Worm (Caenorhabditis elegans) whole organism, L3 larva: ENCODE data around the gene T01C3.3.

Source experiments
- ama-1 ChIP-seq: fragments of 150-350 bp; optimal IDR thresholded peaks from 2 replicates; lab custom pipeline; 2018
- nhr-77 ChIP-seq: fragments of 150-350 bp; optimal IDR thresholded peaks from 2 replicates; lab custom pipeline; 2014; ENCODE audit warnings: missing biosample characterization, missing genetic modification characterization

- TF ChIP-seq nhr-77 (tag; lab: Kevin White, UChicago): no peak
- TF ChIP-seq ama-1 (lab: Kevin White, UChicago): no peak
Measured at ce11 chrV:14999485-15000023, 7.1 kb upstream of the T01C3.3 start, which contains the start of gene T01C3.11.
